Fruit fly (Drosophila melanogaster) whole organism, adult: ENCODE measurements around the gene Best1.
A peak's percentile ranks its signal among the peaks of the same experiment; 100 is the strongest.

ENCODE experiments used
- CG11617 ChIP-seq: fragments of 200-800 bp; sonication (Bioruptor generic); optimal IDR thresholded peaks from 2 replicates; lab custom pipeline; 2017; ENCODE audit warnings: mild to moderate bottlenecking, missing biosample characterization, missing genetic modification reagents, missing genetic modification characterization
- CG12768 ChIP-seq: fragments of 200-800 bp; sonication (Bioruptor generic); optimal IDR thresholded peaks from 2 replicates; lab custom pipeline; 2017; ENCODE audit warnings: missing biosample characterization, missing genetic modification characterization, mild to moderate bottlenecking, moderate library complexity, missing genetic modification reagents
- CG14711 ChIP-seq: fragments of 200-800 bp; sonication (Bioruptor generic); optimal IDR thresholded peaks from 2 replicates; lab custom pipeline; 2018; ENCODE audit warnings: missing biosample characterization, mild to moderate bottlenecking, missing genetic modification characterization, moderate library complexity
- CG1620 ChIP-seq: fragments of 200-800 bp; sonication (Bioruptor generic); optimal IDR thresholded peaks from 2 replicates; lab custom pipeline; 2016; ENCODE audit warnings: missing biosample characterization, missing genetic modification characterization
- CG33017 ChIP-seq: fragments of 200-800 bp; sonication (Bioruptor generic); optimal IDR thresholded peaks from 2 replicates; lab custom pipeline; 2018; ENCODE audit warnings: missing biosample characterization, mild to moderate bottlenecking, missing genetic modification characterization, moderate library complexity
- CG5204 ChIP-seq: fragments of 200-800 bp; sonication (Bioruptor generic); optimal IDR thresholded peaks from 2 replicates; lab custom pipeline; 2016; ENCODE audit warnings: missing biosample characterization, missing genetic modification characterization
- CG7045 ChIP-seq: fragments of 200-800 bp; sonication (Bioruptor generic); optimal IDR thresholded peaks from 2 replicates; lab custom pipeline; 2017; ENCODE audit warnings: missing biosample characterization, mild to moderate bottlenecking, missing genetic modification characterization
- CG7101 ChIP-seq: fragments of 200-800 bp; sonication (Bioruptor generic); optimal IDR thresholded peaks from 2 replicates; lab custom pipeline; 2018; ENCODE audit warnings: missing biosample characterization, mild to moderate bottlenecking, missing genetic modification characterization, moderate library complexity
- Clk ChIP-seq: fragments of 200-800 bp; sonication (Bioruptor generic); optimal IDR thresholded peaks from 2 replicates; lab custom pipeline; 2017; ENCODE audit warnings: missing biosample characterization, missing genetic modification characterization
- Crg-1 ChIP-seq: fragments of 200-800 bp; sonication (Bioruptor generic); optimal IDR thresholded peaks from 2 replicates; lab custom pipeline; 2016; ENCODE audit warnings: missing biosample characterization, missing genetic modification characterization
- Hr96 ChIP-seq: fragments of 200-800 bp; sonication (Bioruptor generic); optimal IDR thresholded peaks from 2 replicates; lab custom pipeline; 2016; ENCODE audit warnings: missing biosample characterization, missing genetic modification characterization
- Mnt ChIP-seq: fragments of 200-800 bp; sonication (Bioruptor generic); optimal IDR thresholded peaks from 2 replicates; lab custom pipeline; 2016; ENCODE audit warnings: missing biosample characterization, mild to moderate bottlenecking, missing genetic modification characterization
- bab1 ChIP-seq: fragments of 200-800 bp; sonication (Bioruptor generic); optimal IDR thresholded peaks from 3 replicates; lab custom pipeline; 2019; ENCODE audit warnings: missing biosample characterization, mild to moderate bottlenecking, missing genetic modification characterization, moderate library complexity
- cic ChIP-seq: fragments of 200-800 bp; sonication (Bioruptor generic); optimal IDR thresholded peaks from 2 replicates; lab custom pipeline; 2017; ENCODE audit warnings: missing biosample characterization, mild to moderate bottlenecking, missing genetic modification characterization, moderate library complexity
- cnc ChIP-seq, 2 experiments: fragments of >200 bp; optimal IDR thresholded peaks; 2 replicates each; lab custom pipeline; 2017
- kay ChIP-seq: fragments of 200-800 bp; sonication (Bioruptor generic); peaks from one replicate; lab custom pipeline; 2016; ENCODE audit warnings: missing biosample characterization, missing genetic modification characterization, borderline replicate concordance
- ovo ChIP-seq: fragments of 200-800 bp; sonication (Bioruptor generic); optimal IDR thresholded peaks from 2 replicates; lab custom pipeline; 2016; ENCODE audit warnings: missing biosample characterization, missing genetic modification characterization
- pad ChIP-seq: fragments of 200-800 bp; sonication (Bioruptor generic); optimal IDR thresholded peaks from 3 replicates; lab custom pipeline; 2017; ENCODE audit warnings: missing biosample characterization, missing genetic modification characterization, mild to moderate bottlenecking, moderate library complexity, missing genetic modification reagents
- tj ChIP-seq: fragments of 200-800 bp; sonication (Bioruptor generic); optimal IDR thresholded peaks from 3 replicates; lab custom pipeline; 2017; ENCODE audit warnings: missing biosample characterization, mild to moderate bottlenecking, missing genetic modification characterization, moderate library complexity
- toe ChIP-seq: fragments of 200-800 bp; sonication (Bioruptor generic); optimal IDR thresholded peaks from 2 replicates; lab custom pipeline; 2016; ENCODE audit warnings: missing biosample characterization, missing genetic modification characterization

The Best1 gene

dm6 chr3R:10150555-10150954 is 19.7 kb downstream of the Best1 start:
- TF ChIP-seq CG7101 (no peak), CG12768 (GFP tag; lab: Kevin White, UChicago) (no peak), CG14711 (tag; lab: Kevin White, UChicago) (no peak), Clk (GFP tag; lab: Kevin White, UChicago) (no peak), Mnt (GFP tag; lab: Kevin White, UChicago) (no peak), ovo (GFP tag; lab: Kevin White, UChicago) (no peak), bab1 (GFP tag; lab: Kevin White, UChicago) (no peak), cnc (optimal IDR thresholded peaks at IDR 0.05; lab: Kevin White, UChicago) (no peak), pad (no peak)

dm6 chr3R:10149667-10150398 is 20.5 kb downstream of the Best1 start:
- TF ChIP-seq kay (no peak), bab1 (GFP tag; lab: Kevin White, UChicago) (no peak), Mnt (GFP tag; lab: Kevin White, UChicago) (no peak), ovo (GFP tag; lab: Kevin White, UChicago) (no peak), CG1620 (GFP tag; lab: Kevin White, UChicago) (no peak), pad (no peak), toe (GFP tag; lab: Kevin White, UChicago) (no peak), CG7101 (no peak), CG33017 (tag; lab: Kevin White, UChicago) (no peak), cnc (optimal IDR thresholded peaks at IDR 0.05; lab: Kevin White, UChicago) (no peak), Clk (GFP tag; lab: Kevin White, UChicago) (no peak), CG5204 (no peak), cic (GFP tag; lab: Kevin White, UChicago) (no peak), tj (GFP tag; lab: Kevin White, UChicago) (no peak), Crg-1 (GFP tag; lab: Kevin White, UChicago) (no peak), CG14711 (tag; lab: Kevin White, UChicago) (no peak), CG11617 (GFP tag; lab: Kevin White, UChicago) (no peak), CG7045 (GFP tag; lab: Kevin White, UChicago) (no peak), Hr96 (GFP tag; lab: Kevin White, UChicago) (no peak)

- TF ChIP-seq toe (GFP tag; lab: Kevin White, UChicago) (no peak), kay (peak; percentile 57)
These were observed 21.9 kb downstream of the Best1 start for dm6 chr3R:10148376-10148887.

dm6 chr3R:10147176-10147575 is 23.1 kb downstream of the Best1 start:
- TF ChIP-seq cnc (optimal IDR thresholded peaks at IDR 0.05; lab: Kevin White, UChicago) (no peak), CG1620 (GFP tag; lab: Kevin White, UChicago) (no peak), Clk (GFP tag; lab: Kevin White, UChicago) (no peak), CG7045 (GFP tag; lab: Kevin White, UChicago) (no peak), CG12768 (GFP tag; lab: Kevin White, UChicago) (no peak), toe (GFP tag; lab: Kevin White, UChicago) (no peak), CG7101 (no peak), CG11617 (GFP tag; lab: Kevin White, UChicago) (no peak), tj (GFP tag; lab: Kevin White, UChicago) (no peak), Hr96 (GFP tag; lab: Kevin White, UChicago) (no peak), CG14711 (tag; lab: Kevin White, UChicago) (no peak), cic (GFP tag; lab: Kevin White, UChicago) (no peak), pad (no peak), Crg-1 (GFP tag; lab: Kevin White, UChicago) (no peak)

dm6 chr3R:10144103-10144998 is 25.9 kb downstream of the Best1 start, which contains the start of the genes TAF1B and Invadolysin:
TSS of gene TAF1B (minus strand) at chr3R:10144184.
TSS of gene Invadolysin (plus strand) at chr3R:10144668.
- TF ChIP-seq Mnt (GFP tag; lab: Kevin White, UChicago) (peak; percentile 67), CG33017 (tag; lab: Kevin White, UChicago) (peak; percentile 49), CG11617 (GFP tag; lab: Kevin White, UChicago) (peak; percentile 64), kay (peak; percentile 98), Crg-1 (GFP tag; lab: Kevin White, UChicago) (peak; percentile 51), Clk (GFP tag; lab: Kevin White, UChicago) (no peak), cnc (optimal IDR thresholded peaks at IDR 0.05; lab: Kevin White, UChicago) (no peak), bab1 (GFP tag; lab: Kevin White, UChicago) (peak; percentile 62), CG12768 (GFP tag; lab: Kevin White, UChicago) (no peak), pad (peak; percentile 8), CG7101 (peak; percentile 29), CG5204 (peak; percentile 48), Hr96 (GFP tag; lab: Kevin White, UChicago) (peak; percentile 31), cic (GFP tag; lab: Kevin White, UChicago) (peak; percentile 70), tj (GFP tag; lab: Kevin White, UChicago) (no peak), toe (GFP tag; lab: Kevin White, UChicago) (peak; percentile 71), CG1620 (GFP tag; lab: Kevin White, UChicago) (peak; percentile 44), CG14711 (tag; lab: Kevin White, UChicago) (peak; percentile 42), ovo (GFP tag; lab: Kevin White, UChicago) (peak; percentile 57), CG7045 (GFP tag; lab: Kevin White, UChicago) (no peak)
